Fruit fly (Drosophila melanogaster) whole organism, embryonic: ENCODE data around the gene CG17754.
A peak's percentile ranks its signal among the peaks of the same experiment; 100 is the strongest.

Source experiments
- Asciz ChIP-seq: fragments of 200-800 bp; sonication (Bioruptor generic); optimal IDR thresholded peaks from 2 replicates; lab custom pipeline; 2017; ENCODE audit warnings: missing biosample characterization, mild to moderate bottlenecking, missing genetic modification characterization, missing genetic modification reagents
- BEAF-32 ChIP-seq: fragments of 200-800 bp; sonication (Bioruptor generic); optimal IDR thresholded peaks from 3 replicates; lab custom pipeline; 2017; ENCODE audit warnings: missing biosample characterization, missing genetic modification characterization, mild to moderate bottlenecking, moderate library complexity, missing genetic modification reagents
- CG10366 ChIP-seq: fragments of 200-800 bp; sonication (Bioruptor generic); IDR thresholded peaks from 2 replicates; pipeline ENCODE4 v1.3.6; 2022; ENCODE audit warnings: missing biosample characterization, missing genetic modification characterization
- CG11247 ChIP-seq: fragments of 200-800 bp; sonication (Bioruptor generic); IDR thresholded peaks from 2 replicates; pipeline ENCODE4 v1.3.6; 2022; ENCODE audit warnings: missing biosample characterization, missing genetic modification characterization
- CG12155 ChIP-seq: fragments of 200-800 bp; sonication (Bioruptor generic); optimal IDR thresholded peaks from 3 replicates; lab custom pipeline; 2016; ENCODE audit warnings: missing biosample characterization, missing genetic modification characterization
- CG13624 ChIP-seq: fragments of 200-800 bp; sonication (Bioruptor generic); optimal IDR thresholded peaks from 2 replicates; lab custom pipeline; 2016; ENCODE audit warnings: missing biosample characterization, missing genetic modification characterization
- CG15073 ChIP-seq: fragments of 200-800 bp; sonication (Bioruptor generic); optimal IDR thresholded peaks from 2 replicates; lab custom pipeline; 2016; ENCODE audit warnings: missing biosample characterization, missing genetic modification characterization
- CG15601 ChIP-seq: fragments of 200-800 bp; sonication (Bioruptor generic); optimal IDR thresholded peaks from 3 replicates; lab custom pipeline; 2019; ENCODE audit warnings: missing biosample characterization, mild to moderate bottlenecking, missing genetic modification characterization, moderate library complexity
- CG15696 ChIP-seq: fragments of 200-800 bp; sonication (Bioruptor generic); optimal IDR thresholded peaks from 2 replicates; lab custom pipeline; 2019; ENCODE audit warnings: missing biosample characterization, mild to moderate bottlenecking, missing genetic modification characterization, moderate library complexity
- CG1603 ChIP-seq: fragments of 200-800 bp; sonication (Bioruptor generic); optimal IDR thresholded peaks from 2 replicates; lab custom pipeline; 2019; ENCODE audit warnings: missing biosample characterization, mild to moderate bottlenecking, missing genetic modification characterization, moderate library complexity
- CG2116 ChIP-seq: fragments of 200-800 bp; sonication (Bioruptor generic); optimal IDR thresholded peaks from 3 replicates; lab custom pipeline; 2018; ENCODE audit warnings: missing biosample characterization, mild to moderate bottlenecking, missing genetic modification characterization
- CG2678 ChIP-seq: fragments of 200-800 bp; sonication (Bioruptor generic); optimal IDR thresholded peaks from 3 replicates; lab custom pipeline; 2019; ENCODE audit warnings: missing biosample characterization, mild to moderate bottlenecking, missing genetic modification characterization, moderate library complexity
- CG2712 ChIP-seq: fragments of 200-800 bp; optimal IDR thresholded peaks from 3 replicates; lab custom pipeline; 2019; ENCODE audit warnings: missing biosample characterization, mild to moderate bottlenecking, missing genetic modification characterization, moderate library complexity
- CG30020 ChIP-seq: fragments of 200-800 bp; optimal IDR thresholded peaks from 2 replicates; lab custom pipeline; 2019; ENCODE audit warnings: missing biosample characterization, mild to moderate bottlenecking, missing genetic modification characterization, moderate library complexity
- CG30431 ChIP-seq: fragments of 200-800 bp; sonication (Bioruptor generic); optimal IDR thresholded peaks from 2 replicates; lab custom pipeline; 2017; ENCODE audit warnings: missing biosample characterization, missing genetic modification characterization
- CG32532 ChIP-seq: fragments of 200-800 bp; sonication (Bioruptor generic); IDR thresholded peaks from 2 replicates; pipeline ENCODE4 v1.3.6; 2022; ENCODE audit warnings: missing biosample characterization, missing genetic modification characterization
- CG8388 ChIP-seq: fragments of 200-800 bp; sonication (Bioruptor generic); optimal IDR thresholded peaks from 2 replicates; lab custom pipeline; 2019; ENCODE audit warnings: missing biosample characterization, mild to moderate bottlenecking, missing genetic modification characterization, moderate library complexity
- CG9797 ChIP-seq: fragments of 200-800 bp; sonication (Bioruptor generic); optimal IDR thresholded peaks from 3 replicates; lab custom pipeline; 2018; ENCODE audit warnings: missing biosample characterization, mild to moderate bottlenecking, missing genetic modification characterization
- CG9876 ChIP-seq: fragments of 200-800 bp; sonication (Bioruptor generic); optimal IDR thresholded peaks from 2 replicates; lab custom pipeline; 2016; ENCODE audit warnings: missing biosample characterization, missing genetic modification characterization
- Camta ChIP-seq: fragments of 200-800 bp; sonication (Bioruptor generic); optimal IDR thresholded peaks from 2 replicates; lab custom pipeline; 2016; ENCODE audit warnings: missing biosample characterization, missing genetic modification characterization
- Gsc ChIP-seq: fragments of 200-800 bp; sonication (Bioruptor generic); IDR thresholded peaks from 2 replicates; pipeline ENCODE4 v1.3.6; 2022; ENCODE audit warnings: missing biosample characterization, missing genetic modification characterization
- HmgZ ChIP-seq: fragments of 200-800 bp; sonication (Bioruptor generic); optimal IDR thresholded peaks from 2 replicates; lab custom pipeline; 2018; ENCODE audit warnings: missing biosample characterization, mild to moderate bottlenecking, missing genetic modification characterization
- Hmr ChIP-seq: fragments of 200-800 bp; sonication (Bioruptor generic); optimal IDR thresholded peaks from 3 replicates; lab custom pipeline; 2017; ENCODE audit warnings: mild to moderate bottlenecking, missing biosample characterization, missing genetic modification reagents, missing genetic modification characterization
- Rfx ChIP-seq: fragments of 200-800 bp; sonication (Bioruptor generic); IDR thresholded peaks from 2 replicates; pipeline ENCODE4 v1.3.6; 2022; ENCODE audit warnings: missing biosample characterization, missing genetic modification characterization
- Vsx1 ChIP-seq: fragments of 200-800 bp; sonication (Bioruptor generic); optimal IDR thresholded peaks from 2 replicates; lab custom pipeline; 2017; ENCODE audit warnings: missing biosample characterization, mild to moderate bottlenecking, missing genetic modification characterization, missing genetic modification reagents
- cad ChIP-seq: fragments of >200 bp; optimal IDR thresholded peaks from 2 replicates; lab custom pipeline; 2017; ENCODE audit warnings: missing biosample characterization, missing genetic modification characterization
- crp ChIP-seq, 2 experiments: fragments of 200-800 bp; sonication (Bioruptor generic); optimal IDR thresholded peaks; 2 replicates in 1 of 2; 3 replicates in 1 of 2; lab custom pipeline; 2017; ENCODE audit warnings: missing biosample characterization in 2 of 2, missing genetic modification characterization in 2 of 2, mild to moderate bottlenecking in 1 of 2, moderate library complexity in 1 of 2
- dpn ChIP-seq, 2 experiments: fragments of 200-800 bp; sonication (Bioruptor generic); optimal IDR thresholded peaks; 3 replicates each; lab custom pipeline; 2016; ENCODE audit warnings: missing biosample characterization in 2 of 2, missing genetic modification characterization in 2 of 2
- emc ChIP-seq: fragments of 200-800 bp; sonication (Bioruptor generic); optimal IDR thresholded peaks from 2 replicates; lab custom pipeline; 2016; ENCODE audit warnings: missing biosample characterization, missing genetic modification characterization
- eve ChIP-seq, 2 experiments: fragments of >200 bp; optimal IDR thresholded peaks; 2 replicates each; lab custom pipeline; 2017; ENCODE audit warnings: missing biosample characterization in 2 of 2, missing genetic modification characterization in 2 of 2
- fd102C ChIP-seq: fragments of 200-800 bp; sonication (Bioruptor generic); optimal IDR thresholded peaks from 2 replicates; lab custom pipeline; 2018; ENCODE audit warnings: missing biosample characterization, mild to moderate bottlenecking, missing genetic modification characterization, moderate library complexity
- gro ChIP-seq: fragments of 200-800 bp; sonication (Bioruptor generic); optimal IDR thresholded peaks from 2 replicates; lab custom pipeline; 2016; ENCODE audit warnings: missing biosample characterization, missing genetic modification characterization
- knrl ChIP-seq: fragments of 200-800 bp; sonication (Bioruptor generic); IDR thresholded peaks from 3 replicates; pipeline ENCODE4 v1.3.6; 2022; ENCODE audit warnings: missing biosample characterization, missing genetic modification characterization; ENCODE audit not compliant: partially characterized antibody
- peb ChIP-seq: fragments of 200-800 bp; sonication (Bioruptor generic); IDR thresholded peaks from 2 replicates; pipeline ENCODE4 v1.3.6; 2022; ENCODE audit warnings: missing biosample characterization, missing genetic modification characterization
- psq ChIP-seq: fragments of 200-800 bp; sonication (Bioruptor generic); optimal IDR thresholded peaks from 2 replicates; lab custom pipeline; 2017; ENCODE audit warnings: missing biosample characterization, missing genetic modification characterization
- pum ChIP-seq: fragments of 200-800 bp; sonication (Bioruptor generic); optimal IDR thresholded peaks from 2 replicates; lab custom pipeline; 2016; ENCODE audit warnings: missing biosample characterization, missing genetic modification characterization
- ro ChIP-seq: fragments of 200-800 bp; sonication (Bioruptor generic); IDR thresholded peaks from 2 replicates; pipeline ENCODE4 v1.3.6; 2022; ENCODE audit warnings: missing biosample characterization, missing genetic modification characterization
- run ChIP-seq: fragments of 200-800 bp; sonication (Bioruptor generic); optimal IDR thresholded peaks from 3 replicates; lab custom pipeline; 2018; ENCODE audit warnings: missing biosample characterization, mild to moderate bottlenecking, missing genetic modification characterization
- sc ChIP-seq, 3 experiments: fragments of >200 bp in 2 of 3; fragments of 200-800 bp in 1 of 3; sonication (Bioruptor generic) in 1 of 3; optimal IDR thresholded peaks; 2 replicates in 2 of 3; 3 replicates in 1 of 3; lab custom pipeline; 2017; ENCODE audit warnings: mild to moderate bottlenecking in 1 of 3, missing biosample characterization in 1 of 3, missing genetic modification characterization in 1 of 3, missing genetic modification reagents in 1 of 3
- sens ChIP-seq: fragments of 200-800 bp; sonication (Bioruptor generic); peaks from one replicate; lab custom pipeline; 2016; ENCODE audit warnings: missing biosample characterization, missing genetic modification characterization
- sens-2 ChIP-seq: fragments of 200-800 bp; sonication (Bioruptor generic); IDR thresholded peaks from 2 replicates; pipeline ENCODE4 v1.3.6; 2022; ENCODE audit warnings: missing biosample characterization, missing genetic modification characterization
- sim ChIP-seq: fragments of 200-800 bp; sonication (Bioruptor generic); IDR thresholded peaks from 2 replicates; pipeline ENCODE4 v1.3.6; 2022; ENCODE audit warnings: missing biosample characterization, missing genetic modification characterization
- tup ChIP-seq: fragments of 200-800 bp; sonication (Bioruptor generic); optimal IDR thresholded peaks from 2 replicates; lab custom pipeline; 2016; ENCODE audit warnings: missing biosample characterization, mild to moderate bottlenecking, missing genetic modification characterization, moderate library complexity
- tx ChIP-seq: fragments of 200-800 bp; sonication (Bioruptor generic); optimal IDR thresholded peaks from 2 replicates; lab custom pipeline; 2016; ENCODE audit warnings: missing biosample characterization, missing genetic modification characterization
- vnd ChIP-seq: fragments of 200-800 bp; sonication (Bioruptor generic); IDR thresholded peaks from 3 replicates; pipeline ENCODE4 v1.3.6; 2022; ENCODE audit warnings: missing biosample characterization, missing genetic modification characterization; ENCODE audit not compliant: partially characterized antibody
- wor ChIP-seq: fragments of 200-800 bp; sonication (Bioruptor generic); IDR thresholded peaks from 2 replicates; pipeline ENCODE4 v1.3.6; 2022; ENCODE audit warnings: missing biosample characterization, missing genetic modification characterization
- zfh1 ChIP-seq: fragments of 200-800 bp; sonication (Bioruptor generic); IDR thresholded peaks from 3 replicates; pipeline ENCODE4 v1.3.6; 2022; ENCODE audit warnings: missing biosample characterization, missing genetic modification characterization

CG17754 gene

DNA sequence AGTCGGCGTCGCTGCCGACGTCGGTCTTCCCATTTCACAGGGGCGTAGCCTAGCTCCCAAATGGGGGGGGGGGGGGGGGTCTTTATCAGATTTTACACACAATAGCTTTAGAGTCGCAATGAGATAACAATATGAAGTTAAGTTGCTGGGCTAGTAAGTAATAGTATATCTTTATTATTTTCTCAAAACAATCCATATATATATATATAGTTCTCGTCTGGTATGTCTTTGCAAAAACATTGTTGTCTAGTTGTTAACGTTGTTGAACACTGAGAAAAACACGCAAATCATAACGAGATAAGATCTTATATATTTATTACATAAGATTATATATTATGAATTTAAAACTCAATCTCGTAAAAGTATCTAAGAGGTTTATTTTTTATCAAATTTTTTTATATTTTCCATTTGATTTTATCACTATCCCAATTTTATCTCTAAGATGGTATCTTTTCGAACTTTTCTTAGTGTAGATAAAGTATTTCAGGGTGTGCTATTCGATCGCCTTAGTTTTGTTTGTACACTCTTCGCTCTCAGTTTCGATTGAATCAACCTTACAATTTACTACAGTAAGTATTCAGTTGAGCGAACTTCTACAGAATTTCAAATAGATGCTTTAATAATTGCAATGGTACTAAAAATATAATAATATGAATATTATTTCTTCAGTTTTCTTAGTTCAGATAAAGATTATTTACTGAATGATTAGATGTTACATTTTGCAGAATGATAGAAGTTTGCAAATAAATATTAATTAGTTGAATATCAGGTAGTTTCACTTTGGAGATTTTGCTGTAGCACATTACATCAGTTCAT lies 48.1 kb upstream of the CG17754 start (continued):
- TF ChIP-seq CG8388 (peak; percentile 21), CG10366 (GFP tag; lab: Robert Waterston, UW) (peak; percentile 77), CG2116 (GFP tag; lab: Kevin White, UChicago) (no peak), cad (GFP tag; lab: Kevin White, UChicago) (no peak), psq (GFP tag; lab: Kevin White, UChicago) (no peak), fd102C (GFP tag; lab: Kevin White, UChicago) (no peak), dpn (GFP tag; optimal IDR thresholded peaks at IDR 0.05; lab: Kevin White, UChicago) (peak in 1 of 2 experiments; percentile 40), CG9797 (GFP tag; lab: Kevin White, UChicago) (no peak), CG15601 (tag; lab: Kevin White, UChicago) (peak; percentile 96), CG11247 (GFP tag; lab: Robert Waterston, UW) (peak; percentile 88), run (tag; lab: Kevin White, UChicago) (no peak), knrl (no peak), Vsx1 (no peak), ro (GFP tag; lab: Robert Waterston, UW) (no peak), CG15073 (GFP tag; lab: Kevin White, UChicago) (no peak), CG12155 (peak; percentile 19), CG32532 (GFP tag; lab: Robert Waterston, UW) (peak; percentile 94), zfh1 (GFP tag; lab: Robert Waterston, UW) (peak; percentile 66; the same call in 2 of the 3 replicates), Gsc (GFP tag; lab: Robert Waterston, UW) (no peak), sc (optimal IDR thresholded peaks at IDR 0.05; lab: Kevin White, UChicago) (no peak), sc (GFP tag; optimal IDR thresholded peaks at IDR 0.05; lab: Kevin White, UChicago) (no peak), CG30020 (tag; lab: Kevin White, UChicago) (no peak), vnd (GFP tag; lab: Robert Waterston, UW) (no peak), gro (GFP tag; lab: Kevin White, UChicago) (no peak), Rfx (peak; percentile 98), crp (GFP tag; optimal IDR thresholded peaks at IDR 0.05; lab: Kevin White, UChicago) (no peak), BEAF-32 (GFP tag; lab: Kevin White, UChicago) (no peak), CG30431 (peak; percentile 47), Camta (GFP tag; lab: Kevin White, UChicago) (no peak), Hmr (GFP tag; lab: Kevin White, UChicago) (peak; percentile 90), tup (no peak), eve (GFP tag; optimal IDR thresholded peaks at IDR 0.05; lab: Kevin White, UChicago) (no peak), CG13624 (peak; percentile 18), Asciz (GFP tag; lab: Kevin White, UChicago) (no peak), emc (GFP tag; lab: Kevin White, UChicago) (no peak), CG15696 (tag; lab: Kevin White, UChicago) (peak; percentile 34), HmgZ (tag; lab: Kevin White, UChicago) (peak; percentile 78), wor (no peak), sens-2 (GFP tag; lab: Robert Waterston, UW) (no peak), CG9876 (GFP tag; lab: Kevin White, UChicago) (no peak), sim (GFP tag; lab: Robert Waterston, UW) (0 out of 2 replicates have a peak, but pooled peaks have one; percentile 22), tx (no peak), CG2678 (tag; lab: Kevin White, UChicago) (peak; percentile 88), CG1603 (tag; lab: Kevin White, UChicago) (peak; percentile 17), sens (peak; percentile 73), peb (GFP tag; lab: Robert Waterston, UW) (no peak), CG2712 (tag; lab: Kevin White, UChicago) (peak; percentile 49), pum (GFP tag; lab: Kevin White, UChicago) (no peak)
- TF ChIP-seq, all 482 proteins: peak for 265
